Fruit fly (Drosophila melanogaster) whole organism, embryonic: ENCODE measurements around the gene mad2.

Experiments
- BEAF-32 ChIP-seq: fragments of 200-800 bp; sonication (Bioruptor generic); optimal IDR thresholded peaks from 3 replicates; lab custom pipeline; 2017; ENCODE audit warnings: missing biosample characterization, missing genetic modification characterization, mild to moderate bottlenecking, moderate library complexity, missing genetic modification reagents
- BtbVII ChIP-seq: fragments of 200-800 bp; sonication (Bioruptor generic); optimal IDR thresholded peaks from 3 replicates; lab custom pipeline; 2017; ENCODE audit warnings: missing biosample characterization, mild to moderate bottlenecking, missing genetic modification characterization
- CG13424 ChIP-seq: fragments of 200-800 bp; sonication (Bioruptor generic); optimal IDR thresholded peaks from 2 replicates; lab custom pipeline; 2019; ENCODE audit warnings: missing biosample characterization, mild to moderate bottlenecking, missing genetic modification characterization, moderate library complexity
- CG18011 ChIP-seq: fragments of 200-800 bp; sonication (Bioruptor generic); optimal IDR thresholded peaks from 2 replicates; lab custom pipeline; 2017; ENCODE audit warnings: missing biosample characterization, missing genetic modification characterization, mild to moderate bottlenecking, moderate library complexity, missing genotype
- CG30020 ChIP-seq: fragments of 200-800 bp; optimal IDR thresholded peaks from 2 replicates; lab custom pipeline; 2019; ENCODE audit warnings: missing biosample characterization, mild to moderate bottlenecking, missing genetic modification characterization, moderate library complexity
- CG31388 ChIP-seq: fragments of 200-800 bp; sonication (Bioruptor generic); optimal IDR thresholded peaks from 2 replicates; lab custom pipeline; 2016; ENCODE audit warnings: missing biosample characterization, missing genetic modification characterization
- CG31441 ChIP-seq: fragments of 200-800 bp; sonication (Bioruptor generic); IDR thresholded peaks from 2 replicates; pipeline ENCODE4 v1.3.6; 2022; ENCODE audit warnings: missing biosample characterization, missing genetic modification characterization
- CG33557 ChIP-seq: fragments of 200-800 bp; sonication (Bioruptor generic); optimal IDR thresholded peaks from 2 replicates; lab custom pipeline; 2019; ENCODE audit warnings: missing biosample characterization, mild to moderate bottlenecking, missing genetic modification characterization, moderate library complexity
- CG4360 ChIP-seq: fragments of 200-800 bp; sonication (Bioruptor generic); IDR thresholded peaks from 2 replicates; pipeline ENCODE4 v1.3.6; 2022; ENCODE audit warnings: missing biosample characterization, missing genetic modification characterization
- CG4424 ChIP-seq: fragments of 200-800 bp; sonication (Bioruptor generic); optimal IDR thresholded peaks from 3 replicates; lab custom pipeline; 2016; ENCODE audit warnings: missing biosample characterization, missing genetic modification characterization
- CG6272 ChIP-seq: fragments of 200-800 bp; sonication (Bioruptor generic); IDR thresholded peaks from 2 replicates; pipeline ENCODE4 v1.3.6; 2022; ENCODE audit warnings: missing biosample characterization, missing genetic modification characterization
- CG6654 ChIP-seq: fragments of 200-800 bp; sonication (Bioruptor generic); optimal IDR thresholded peaks from 2 replicates; lab custom pipeline; 2017; ENCODE audit warnings: missing biosample characterization, mild to moderate bottlenecking, missing genetic modification characterization
- CG7745 ChIP-seq: fragments of 200-800 bp; sonication (Bioruptor generic); optimal IDR thresholded peaks from 2 replicates; lab custom pipeline; 2018; ENCODE audit warnings: missing biosample characterization, mild to moderate bottlenecking, missing genetic modification characterization, moderate library complexity
- CG8924 ChIP-seq: fragments of 200-800 bp; optimal IDR thresholded peaks from 3 replicates; lab custom pipeline; 2019; ENCODE audit warnings: missing biosample characterization, mild to moderate bottlenecking, missing genetic modification characterization, moderate library complexity
- Dp ChIP-seq: fragments of 200-800 bp; sonication (Bioruptor generic); optimal IDR thresholded peaks from 2 replicates; lab custom pipeline; 2018; ENCODE audit warnings: missing biosample characterization, mild to moderate bottlenecking, missing genetic modification characterization, moderate library complexity
- Dref ChIP-seq: fragments of 200-800 bp; sonication (Bioruptor generic); IDR thresholded peaks from 2 replicates; pipeline ENCODE4 v1.3.6; 2022; ENCODE audit warnings: missing biosample characterization, missing genetic modification characterization
- Hr3 ChIP-seq: fragments of 200-800 bp; sonication (Bioruptor generic); optimal IDR thresholded peaks from 3 replicates; lab custom pipeline; 2016; ENCODE audit warnings: missing biosample characterization, missing genetic modification characterization
- Hr78 ChIP-seq, 2 experiments: fragments of 200-800 bp in 1 of 2; fragments of >200 bp in 1 of 2; sonication (Bioruptor generic) in 1 of 2; optimal IDR thresholded peaks; 2 replicates each; lab custom pipeline; 2017 to 2019; ENCODE audit warnings: missing biosample characterization in 2 of 2, missing genetic modification characterization in 2 of 2, mild to moderate bottlenecking in 1 of 2, moderate library complexity in 1 of 2
- Opbp ChIP-seq: fragments of 200-800 bp; sonication (Bioruptor generic); IDR thresholded peaks from 3 replicates; pipeline ENCODE4 v1.3.6; 2022; ENCODE audit warnings: missing biosample characterization, missing genetic modification characterization; ENCODE audit not compliant: partially characterized antibody
- PHDP ChIP-seq: fragments of 200-800 bp; sonication (Bioruptor generic); optimal IDR thresholded peaks from 3 replicates; lab custom pipeline; 2018; ENCODE audit warnings: missing biosample characterization, mild to moderate bottlenecking, missing genetic modification characterization, moderate library complexity
- Poxn ChIP-seq: fragments of 200-800 bp; sonication (Bioruptor generic); IDR thresholded peaks from 2 replicates; pipeline ENCODE4 v1.3.6; 2022; ENCODE audit warnings: missing biosample characterization, missing genetic modification characterization
- Stat92E ChIP-seq, 3 experiments: fragments of >200 bp in 2 of 3; fragments of 200-800 bp in 1 of 3; sonication (Bioruptor generic) in 1 of 3; optimal IDR thresholded peaks; 2 replicates each; lab custom pipeline; 2017 to 2019; ENCODE audit warnings: missing biosample characterization in 3 of 3, missing genetic modification characterization in 3 of 3, mild to moderate bottlenecking in 1 of 3, moderate library complexity in 1 of 3
- Taf1 ChIP-seq: fragments of 200-800 bp; sonication (Bioruptor generic); IDR thresholded peaks from 2 replicates; pipeline ENCODE4 v1.3.6; 2022; ENCODE audit warnings: missing biosample characterization, missing genetic modification characterization
- abd-A ChIP-seq: fragments of 200-800 bp; sonication (Bioruptor generic); optimal IDR thresholded peaks from 3 replicates; lab custom pipeline; 2019; ENCODE audit warnings: missing biosample characterization, mild to moderate bottlenecking, missing genetic modification characterization, moderate library complexity
- ase ChIP-seq: fragments of 200-800 bp; sonication (Bioruptor generic); IDR thresholded peaks from 3 replicates; pipeline ENCODE4 v1.3.6; 2022; ENCODE audit warnings: missing biosample characterization, missing genetic modification characterization
- cato ChIP-seq: fragments of 200-800 bp; sonication (Bioruptor generic); optimal IDR thresholded peaks from 2 replicates; lab custom pipeline; 2016; ENCODE audit warnings: missing biosample characterization, missing genetic modification characterization, borderline replicate concordance
- cg ChIP-seq: fragments of 200-800 bp; sonication (Bioruptor generic); optimal IDR thresholded peaks from 3 replicates; lab custom pipeline; 2019; ENCODE audit warnings: missing biosample characterization, mild to moderate bottlenecking, missing genetic modification characterization, moderate library complexity
- chif ChIP-seq, 2 experiments: fragments of 200-800 bp; sonication (Bioruptor generic); optimal IDR thresholded peaks; 3 replicates each; lab custom pipeline; 2016; ENCODE audit warnings: missing biosample characterization in 2 of 2, missing genetic modification characterization in 2 of 2
- crc ChIP-seq: fragments of 200-800 bp; sonication (Bioruptor generic); optimal IDR thresholded peaks from 2 replicates; lab custom pipeline; 2016; ENCODE audit warnings: missing biosample characterization, missing genetic modification characterization
- eyg ChIP-seq: fragments of 200-800 bp; sonication (Bioruptor generic); optimal IDR thresholded peaks from 3 replicates; lab custom pipeline; 2016; ENCODE audit warnings: missing biosample characterization, missing genetic modification characterization
- fd102C ChIP-seq: fragments of 200-800 bp; sonication (Bioruptor generic); optimal IDR thresholded peaks from 2 replicates; lab custom pipeline; 2018; ENCODE audit warnings: missing biosample characterization, mild to moderate bottlenecking, missing genetic modification characterization, moderate library complexity
- hth ChIP-seq: fragments of >200 bp; optimal IDR thresholded peaks from 2 replicates; lab custom pipeline; 2017; ENCODE audit warnings: inconsistent platforms
- ind ChIP-seq: fragments of 200-800 bp; sonication (Bioruptor generic); optimal IDR thresholded peaks from 3 replicates; lab custom pipeline; 2016; ENCODE audit warnings: missing biosample characterization, missing genetic modification characterization
- jumu ChIP-seq: fragments of 200-800 bp; sonication (Bioruptor generic); optimal IDR thresholded peaks from 3 replicates; lab custom pipeline; 2016; ENCODE audit warnings: missing biosample characterization, missing genetic modification characterization
- maf-S ChIP-seq: fragments of 200-800 bp; sonication (Bioruptor generic); optimal IDR thresholded peaks from 2 replicates; lab custom pipeline; 2016; ENCODE audit warnings: missing biosample characterization, missing genetic modification characterization
- mam ChIP-seq: fragments of 200-800 bp; sonication (Bioruptor generic); optimal IDR thresholded peaks from 3 replicates; lab custom pipeline; 2016; ENCODE audit warnings: missing biosample characterization, missing genetic modification characterization
- oc ChIP-seq: fragments of 200-800 bp; sonication (Bioruptor generic); optimal IDR thresholded peaks from 2 replicates; lab custom pipeline; 2018; ENCODE audit warnings: missing biosample characterization, mild to moderate bottlenecking, missing genetic modification characterization, moderate library complexity
- odd ChIP-seq: fragments of 200-800 bp; sonication (Bioruptor generic); optimal IDR thresholded peaks from 2 replicates; lab custom pipeline; 2017; ENCODE audit warnings: missing biosample characterization, mild to moderate bottlenecking, missing genetic modification characterization
- pfk ChIP-seq: fragments of 200-800 bp; sonication (Bioruptor generic); optimal IDR thresholded peaks from 2 replicates; lab custom pipeline; 2018; ENCODE audit warnings: missing biosample characterization, mild to moderate bottlenecking, missing genetic modification characterization, moderate library complexity
- prd ChIP-seq, 3 experiments: fragments of >200 bp in 2 of 3; fragments of 200-800 bp in 1 of 3; sonication (Bioruptor generic) in 1 of 3; optimal IDR thresholded peaks in 2 of 3; IDR thresholded peaks in 1 of 3; 2 replicates in 2 of 3; 3 replicates in 1 of 3; pipeline versions ENCODE4 v1.3.6 to Lab custom; 2017 to 2022; ENCODE audit warnings: missing biosample characterization in 1 of 3, missing genetic modification characterization in 1 of 3
- ranshi ChIP-seq: fragments of 200-800 bp; sonication (Bioruptor generic); IDR thresholded peaks from 2 replicates; pipeline ENCODE4 v1.3.6; 2022; ENCODE audit warnings: missing biosample characterization, missing genetic modification characterization
- scrt ChIP-seq: fragments of 200-800 bp; sonication (Bioruptor generic); optimal IDR thresholded peaks from 2 replicates; lab custom pipeline; 2018; ENCODE audit warnings: missing biosample characterization, mild to moderate bottlenecking, missing genetic modification characterization, moderate library complexity
- shn ChIP-seq: fragments of 200-800 bp; sonication (Bioruptor generic); optimal IDR thresholded peaks from 3 replicates; lab custom pipeline; 2016; ENCODE audit warnings: missing biosample characterization, missing genetic modification characterization
- sna ChIP-seq: fragments of 200-800 bp; sonication (Bioruptor generic); IDR thresholded peaks from 2 replicates; pipeline ENCODE4 v1.3.6; 2022; ENCODE audit warnings: missing biosample characterization, missing genetic modification characterization; ENCODE audit not compliant: partially characterized antibody
- ssp ChIP-seq: fragments of 200-800 bp; sonication (Bioruptor generic); IDR thresholded peaks from 2 replicates; pipeline ENCODE4 v1.3.6; 2022; ENCODE audit warnings: missing biosample characterization, missing genetic modification characterization
- tgo ChIP-seq: fragments of 200-800 bp; sonication (Bioruptor generic); IDR thresholded peaks from 3 replicates; pipeline ENCODE4 v1.3.6; 2022; ENCODE audit warnings: missing biosample characterization, missing genetic modification characterization
- trem ChIP-seq: fragments of 200-800 bp; optimal IDR thresholded peaks from 3 replicates; lab custom pipeline; 2019; ENCODE audit warnings: missing biosample characterization, mild to moderate bottlenecking, missing genetic modification characterization, moderate library complexity
- trh ChIP-seq: fragments of 200-800 bp; sonication (Bioruptor generic); optimal IDR thresholded peaks from 2 replicates; lab custom pipeline; 2016; ENCODE audit warnings: missing biosample characterization, missing genetic modification characterization
- ttk ChIP-seq: fragments of 200-800 bp; sonication (Bioruptor generic); IDR thresholded peaks from 2 replicates; pipeline ENCODE4 v2.1.2; 2022; ENCODE audit warnings: missing biosample characterization, missing genetic modification characterization

mad2 gene

DNA sequence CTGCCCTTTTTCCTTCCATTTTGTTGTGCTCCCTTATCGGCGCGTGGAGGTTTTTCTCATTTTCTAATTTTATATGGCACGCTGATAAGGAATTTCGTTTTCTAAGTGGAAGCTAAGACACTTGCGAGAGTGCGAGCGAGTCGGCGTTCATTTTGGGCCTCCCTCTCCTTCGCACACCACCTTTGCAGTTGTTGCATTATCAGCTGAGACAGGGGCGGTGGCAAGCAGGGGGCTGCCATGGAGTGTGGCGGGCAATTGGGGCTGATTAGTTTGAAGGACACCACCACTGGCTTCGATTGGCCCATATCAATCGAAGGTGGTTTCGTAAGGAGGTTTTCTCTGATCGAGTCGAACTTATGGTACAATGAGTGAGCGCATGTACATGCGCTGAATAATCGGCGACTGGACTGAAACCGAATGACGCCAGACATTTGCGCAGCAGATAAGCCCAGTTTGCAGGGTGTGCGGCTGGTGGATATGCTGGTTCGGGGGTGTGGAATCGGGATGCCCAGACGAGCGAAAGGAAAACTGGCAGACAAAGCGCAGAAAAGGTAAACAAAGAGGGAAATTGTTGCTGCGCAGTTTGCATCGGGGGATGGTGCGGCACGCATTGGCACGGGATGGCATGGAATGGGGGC, 3.1 kb downstream of the mad2 start (continued):
- no peak for TF ChIP-seq Poxn
- no peak for TF ChIP-seq Opbp (GFP tag; lab: Robert Waterston, UW)
- TF ChIP-seq shn (GFP tag; lab: Kevin White, UChicago) = peak; percentile 22
- TF ChIP-seq ttk (GFP tag; lab: Robert Waterston, UW) = peak; percentile 38; the same call in 1 of the 2 replicates
- TF ChIP-seq PHDP (tag; lab: Kevin White, UChicago) = no peak
- TF ChIP-seq CG8924 = no peak
- TF ChIP-seq sna = 0 out of 2 replicates have a peak, but pooled peaks have one; percentile 28
- no peak for TF ChIP-seq CG6272 (GFP tag; lab: Robert Waterston, UW)
- TF ChIP-seq Hr78 (GFP tag; optimal IDR thresholded peaks at IDR 0.05; lab: Kevin White, UChicago) = no peak
- TF ChIP-seq ssp (GFP tag; lab: Robert Waterston, UW) = no peak
- TF ChIP-seq cg (GFP tag; lab: Kevin White, UChicago) = no peak
- TF ChIP-seq BtbVII (GFP tag; lab: Kevin White, UChicago) = no peak
- no peak for TF ChIP-seq CG6654 (GFP tag; lab: Kevin White, UChicago)
- TF ChIP-seq CG31388 (GFP tag; lab: Kevin White, UChicago) = no peak
- TF ChIP-seq CG18011 = no peak
- no peak for TF ChIP-seq hth (lab: Kevin White, UChicago)
- no peak for TF ChIP-seq maf-S (GFP tag; lab: Kevin White, UChicago)
- no peak for TF ChIP-seq Dref (GFP tag; lab: Robert Waterston, UW)
- TF ChIP-seq Hr3 = no peak
- TF ChIP-seq trh (GFP tag; lab: Kevin White, UChicago) = no peak
- no peak for TF ChIP-seq CG31441 (GFP tag; lab: Robert Waterston, UW)
- TF ChIP-seq CG4424 (GFP tag; lab: Kevin White, UChicago) = no peak
- no peak for TF ChIP-seq CG30020 (tag; lab: Kevin White, UChicago)
- no peak for TF ChIP-seq ase
- TF ChIP-seq CG13424 (tag; lab: Kevin White, UChicago) = no peak
- no peak for TF ChIP-seq pfk (GFP tag; lab: Kevin White, UChicago)
- TF ChIP-seq eyg = no peak
- TF ChIP-seq trem (tag; lab: Kevin White, UChicago) = no peak
- no peak for TF ChIP-seq Dp (GFP tag; lab: Kevin White, UChicago)
- no peak for TF ChIP-seq Stat92E (GFP tag; optimal IDR thresholded peaks at IDR 0.05; lab: Kevin White, UChicago)
- no peak for TF ChIP-seq oc (tag; lab: Kevin White, UChicago)
- TF ChIP-seq chif (GFP tag; optimal IDR thresholded peaks at IDR 0.05; lab: Kevin White, UChicago) = no peak
- no peak for TF ChIP-seq fd102C (GFP tag; lab: Kevin White, UChicago)
- TF ChIP-seq Taf1 (GFP tag; lab: Robert Waterston, UW) = no peak
- TF ChIP-seq ind (GFP tag; lab: Kevin White, UChicago) = no peak
- TF ChIP-seq ranshi (GFP tag; lab: Robert Waterston, UW) = 0 out of 2 replicates have a peak, but pooled peaks have one; percentile 5
- TF ChIP-seq prd (optimal IDR thresholded peaks at IDR 0.05; lab: Kevin White, UChicago) = no peak
- no peak for TF ChIP-seq prd (GFP tag; IDR thresholded peaks at IDR 0.05; lab: Robert Waterston, UW)
- peak; percentile 67 for TF ChIP-seq CG7745 (tag; lab: Kevin White, UChicago)
- no peak for TF ChIP-seq abd-A (tag; lab: Kevin White, UChicago)
- no peak for TF ChIP-seq CG33557 (GFP tag; lab: Kevin White, UChicago)
- no peak for TF ChIP-seq jumu
- TF ChIP-seq CG4360 (GFP tag; lab: Robert Waterston, UW) = no peak
- no peak; the same call in 2 of the 3 replicates for TF ChIP-seq tgo
- no peak for TF ChIP-seq mam (GFP tag; lab: Kevin White, UChicago)
- TF ChIP-seq crc (GFP tag; lab: Kevin White, UChicago) = no peak
- TF ChIP-seq scrt = no peak
- TF ChIP-seq cato (GFP tag; lab: Kevin White, UChicago) = no peak
- TF ChIP-seq odd (GFP tag; lab: Kevin White, UChicago) = no peak
- no peak for TF ChIP-seq BEAF-32
